Worm (Caenorhabditis elegans) whole organism, young adult: ENCODE data around the gene nhr-277.

Source experiments
- F52B5.7 ChIP-seq: sonication (generic microtip); optimal IDR thresholded peaks from 2 replicates; lab custom pipeline; 2016; ENCODE audit warnings: mild to moderate bottlenecking, missing genetic modification characterization, missing compliant biosample characterization
- ekl-4 ChIP-seq: fragments of 200-800 bp; sonication (Bioruptor generic); IDR thresholded peaks from 2 replicates; pipeline ENCODE4 v1.3.6; 2022; ENCODE audit warnings: missing genetic modification reagents, missing genetic modification characterization, missing compliant biosample characterization
- hsf-1 ChIP-seq: fragments of 200-800 bp; sonication (Bioruptor generic); IDR thresholded peaks from 2 replicates; pipeline ENCODE4 v1.3.6; 2022; ENCODE audit warnings: missing genetic modification reagents, missing genetic modification characterization, missing compliant biosample characterization
- nfya-1 ChIP-seq: sonication (generic microtip); optimal IDR thresholded peaks from 2 replicates; lab custom pipeline; 2017; ENCODE audit warnings: antibody characterized with exemption, missing compliant biosample characterization, missing genetic modification characterization, borderline replicate concordance; ENCODE audit not compliant: insufficient read depth
- nhr-80 ChIP-seq: sonication (generic microtip); optimal IDR thresholded peaks from 2 replicates; lab custom pipeline; 2016; ENCODE audit warnings: missing genetic modification characterization, missing compliant biosample characterization
- nhr-90 ChIP-seq: sonication (generic microtip); optimal IDR thresholded peaks from 2 replicates; lab custom pipeline; 2016; ENCODE audit warnings: missing genotype, mild to moderate bottlenecking, missing genetic modification characterization, missing compliant biosample characterization
- rpc-1 ChIP-seq, 2 experiments: fragments of 150-350 bp in 1 of 2; sonication (generic microtip) in 1 of 2; optimal IDR thresholded peaks; 2 replicates each; lab custom pipeline; 2014 to 2018; ENCODE audit warnings: missing biosample characterization in 1 of 2, missing genetic modification characterization in 1 of 2, missing genetic modification reagents in 1 of 2, missing genotype in 1 of 2
- snpc-1.1 ChIP-seq: sonication (generic microtip); optimal IDR thresholded peaks from 2 replicates; lab custom pipeline; 2017; ENCODE audit warnings: missing genetic modification characterization, mild to moderate bottlenecking, missing compliant biosample characterization, antibody characterized with exemption, moderate library complexity, missing genotype, missing genetic modification reagents; ENCODE audit not compliant: insufficient read depth
- snpc-4 ChIP-seq, 5 experiments: fragments of 150-350 bp in 1 of 5; sonication (generic microtip) in 4 of 5; optimal IDR thresholded peaks; 2 replicates each; lab custom pipeline; 2014 to 2018; ENCODE audit warnings: missing genetic modification characterization in 5 of 5, missing biosample characterization in 3 of 5, antibody characterized with exemption in 2 of 5, mild to moderate bottlenecking in 2 of 5, missing compliant biosample characterization in 2 of 5, missing genotype in 2 of 5, moderate library complexity in 2 of 5, missing genetic modification reagents in 1 of 5
- tlf-1 ChIP-seq: fragments of 200-800 bp; sonication (Bioruptor generic); optimal IDR thresholded peaks from 2 replicates; lab custom pipeline; 2018; ENCODE audit warnings: mild to moderate bottlenecking, missing genetic modification characterization, missing compliant biosample characterization
- ztf-26 ChIP-seq: sonication (generic microtip); optimal IDR thresholded peaks from 2 replicates; lab custom pipeline; 2017; ENCODE audit warnings: missing genetic modification characterization, missing compliant biosample characterization

- TF ChIP-seq tlf-1 = no peak
- TF ChIP-seq nfya-1 (tag; lab: Kevin White, UChicago) = no peak
- TF ChIP-seq ztf-26 (tag; lab: Kevin White, UChicago) = peak; percentile 41
- no peak for TF ChIP-seq rpc-1 (optimal IDR thresholded peaks at IDR 0.05; lab: Kevin White, UChicago)
- TF ChIP-seq rpc-1 (tag; optimal IDR thresholded peaks at IDR 0.05; lab: Kevin White, UChicago) = no peak
- no peak for TF ChIP-seq snpc-1.1 (tag; lab: Kevin White, UChicago)
- no peak for TF ChIP-seq F52B5.7
- no peak for TF ChIP-seq hsf-1 (GFP tag; lab: Robert Waterston, UW)
- TF ChIP-seq snpc-4 (GFP tag; optimal IDR thresholded peaks at IDR 0.05; lab: Kevin White, UChicago) = no peak
- TF ChIP-seq snpc-4 (tag; optimal IDR thresholded peaks at IDR 0.05; lab: Kevin White, UChicago) = peak in 1 of 4 experiments; percentile 38
- TF ChIP-seq nhr-80 (tag; lab: Kevin White, UChicago) = peak; percentile 26
- TF ChIP-seq ekl-4 (GFP tag; lab: Robert Waterston, UW) = peak; percentile 83
- no peak for TF ChIP-seq nhr-90 (tag; lab: Kevin White, UChicago)
These were observed 31.7 kb downstream of the nhr-277 start for ce11 chrIV:2774500-2774899.
